Fruit fly (Drosophila melanogaster) whole organism, embryonic: ENCODE results near the gene CG1764.

ENCODE experiments used
- Asciz ChIP-seq: fragments of 200-800 bp; sonication (Bioruptor generic); optimal IDR thresholded peaks from 2 replicates; lab custom pipeline; 2017; ENCODE audit warnings: missing biosample characterization, mild to moderate bottlenecking, missing genetic modification characterization, missing genetic modification reagents
- Atf-2 ChIP-seq: fragments of 200-800 bp; sonication (Bioruptor generic); optimal IDR thresholded peaks from 2 replicates; lab custom pipeline; 2016; ENCODE audit warnings: missing biosample characterization, missing genetic modification characterization
- Blimp-1 ChIP-seq: fragments of 200-800 bp; sonication (Bioruptor generic); optimal IDR thresholded peaks from 3 replicates; lab custom pipeline; 2018; ENCODE audit warnings: missing biosample characterization, missing genetic modification characterization, mild to moderate bottlenecking, moderate library complexity, missing genetic modification reagents
- CG1024 ChIP-seq: fragments of 200-800 bp; sonication (Bioruptor generic); IDR thresholded peaks from 2 replicates; pipeline ENCODE4 v1.3.6; 2022; ENCODE audit warnings: missing biosample characterization, missing genetic modification characterization
- CG10267 ChIP-seq: fragments of 200-800 bp; sonication (Bioruptor generic); optimal IDR thresholded peaks from 2 replicates; lab custom pipeline; 2018; ENCODE audit warnings: missing biosample characterization, mild to moderate bottlenecking, missing genetic modification characterization, moderate library complexity
- CG12219 ChIP-seq: fragments of 200-800 bp; sonication (Bioruptor generic); optimal IDR thresholded peaks from 3 replicates; lab custom pipeline; 2018; ENCODE audit warnings: missing biosample characterization, mild to moderate bottlenecking, missing genetic modification characterization
- CG15514 ChIP-seq: fragments of 200-800 bp; sonication (Bioruptor generic); optimal IDR thresholded peaks from 3 replicates; lab custom pipeline; 2017; ENCODE audit warnings: missing biosample characterization, missing genetic modification characterization, mild to moderate bottlenecking, moderate library complexity, missing genetic modification reagents
- CG17829 ChIP-seq: fragments of 200-800 bp; optimal IDR thresholded peaks from 2 replicates; lab custom pipeline; 2019; ENCODE audit warnings: missing biosample characterization, mild to moderate bottlenecking, missing genetic modification characterization, moderate library complexity
- CG3407 ChIP-seq: fragments of 200-800 bp; sonication (Bioruptor generic); optimal IDR thresholded peaks from 2 replicates; lab custom pipeline; 2018; ENCODE audit warnings: missing biosample characterization, mild to moderate bottlenecking, missing genetic modification characterization
- CG5953 ChIP-seq: fragments of 200-800 bp; sonication (Bioruptor generic); IDR thresholded peaks from 2 replicates; pipeline ENCODE4 v1.3.6; 2022; ENCODE audit warnings: missing biosample characterization, missing genetic modification characterization
- CG6813 ChIP-seq: fragments of 200-800 bp; sonication (Bioruptor generic); optimal IDR thresholded peaks from 2 replicates; lab custom pipeline; 2017; ENCODE audit warnings: missing biosample characterization, missing genetic modification characterization, mild to moderate bottlenecking, moderate library complexity, missing genetic modification reagents
- CG7271 ChIP-seq: fragments of 200-800 bp; sonication (Bioruptor generic); optimal IDR thresholded peaks from 2 replicates; lab custom pipeline; 2018; ENCODE audit warnings: missing biosample characterization, mild to moderate bottlenecking, missing genetic modification characterization, moderate library complexity
- CG7357 ChIP-seq: fragments of 200-800 bp; sonication (Bioruptor generic); IDR thresholded peaks from 3 replicates; pipeline ENCODE4 v1.3.6; 2022; ENCODE audit warnings: missing biosample characterization, missing genetic modification characterization
- CG7786 ChIP-seq: fragments of 200-800 bp; sonication (Bioruptor generic); optimal IDR thresholded peaks from 2 replicates; lab custom pipeline; 2016; ENCODE audit warnings: missing biosample characterization, missing genetic modification characterization
- CG7839 ChIP-seq: fragments of 200-800 bp; sonication (Bioruptor generic); optimal IDR thresholded peaks from 3 replicates; lab custom pipeline; 2018; ENCODE audit warnings: missing biosample characterization, mild to moderate bottlenecking, missing genetic modification characterization, moderate library complexity
- CG7928 ChIP-seq: fragments of 200-800 bp; sonication (Bioruptor generic); optimal IDR thresholded peaks from 2 replicates; lab custom pipeline; 2017; ENCODE audit warnings: missing biosample characterization, mild to moderate bottlenecking, missing genetic modification characterization
- CG8290 ChIP-seq, 3 experiments: fragments of 200-800 bp; sonication (Bioruptor generic); optimal IDR thresholded peaks; 2 replicates each; lab custom pipeline; 2016 to 2019; ENCODE audit warnings: missing biosample characterization in 3 of 3, missing genetic modification characterization in 3 of 3, mild to moderate bottlenecking in 2 of 3, moderate library complexity in 1 of 3
- CG8478 ChIP-seq: fragments of >200 bp; optimal IDR thresholded peaks from 2 replicates; lab custom pipeline; 2018
- Camta ChIP-seq: fragments of 200-800 bp; sonication (Bioruptor generic); optimal IDR thresholded peaks from 2 replicates; lab custom pipeline; 2016; ENCODE audit warnings: missing biosample characterization, missing genetic modification characterization
- Dip2 ChIP-seq: fragments of 200-800 bp; sonication (Bioruptor generic); IDR thresholded peaks from 2 replicates; pipeline ENCODE4 v1.3.6; 2022; ENCODE audit warnings: missing biosample characterization, missing genetic modification characterization
- Elba2 ChIP-seq: fragments of 200-800 bp; sonication (Bioruptor generic); optimal IDR thresholded peaks from 3 replicates; lab custom pipeline; 2016; ENCODE audit warnings: missing biosample characterization, missing genetic modification characterization
- Hsf ChIP-seq: fragments of 200-800 bp; sonication (Bioruptor generic); optimal IDR thresholded peaks from 3 replicates; lab custom pipeline; 2016; ENCODE audit warnings: missing biosample characterization, missing genetic modification characterization
- Med ChIP-seq: fragments of 200-800 bp; sonication (Bioruptor generic); peaks from one replicate; lab custom pipeline; 2016; ENCODE audit warnings: missing biosample characterization, missing genetic modification characterization, mild to moderate bottlenecking, inconsistent platforms, moderate library complexity
- NFAT ChIP-seq: fragments of 200-800 bp; sonication (Bioruptor generic); IDR thresholded peaks from 2 replicates; pipeline ENCODE4 v1.3.6; 2022; ENCODE audit warnings: missing biosample characterization, missing genetic modification characterization
- Nf-YB ChIP-seq: fragments of 200-800 bp; sonication (Bioruptor generic); optimal IDR thresholded peaks from 3 replicates; lab custom pipeline; 2019; ENCODE audit warnings: missing biosample characterization, mild to moderate bottlenecking, missing genetic modification characterization, moderate library complexity
- Ravus ChIP-seq: fragments of 200-800 bp; sonication (Bioruptor generic); IDR thresholded peaks from 2 replicates; pipeline ENCODE4 v1.3.6; 2022; ENCODE audit warnings: missing biosample characterization, missing genetic modification characterization
- Rx ChIP-seq: fragments of 200-800 bp; sonication (Bioruptor generic); IDR thresholded peaks from 2 replicates; pipeline ENCODE4 v1.3.6; 2022; ENCODE audit warnings: missing biosample characterization, missing genetic modification characterization
- Trl ChIP-seq, 3 experiments: fragments of >200 bp in 2 of 3; fragments of 200-800 bp in 1 of 3; sonication (Bioruptor generic) in 1 of 3; optimal IDR thresholded peaks; 2 replicates in 1 of 3; 3 replicates in 2 of 3; lab custom pipeline; 2016 to 2017; ENCODE audit warnings: missing biosample characterization in 1 of 3, missing genetic modification characterization in 1 of 3
- abd-A ChIP-seq: fragments of 200-800 bp; sonication (Bioruptor generic); optimal IDR thresholded peaks from 3 replicates; lab custom pipeline; 2019; ENCODE audit warnings: missing biosample characterization, mild to moderate bottlenecking, missing genetic modification characterization, moderate library complexity
- ara ChIP-seq: fragments of 200-800 bp; sonication (Bioruptor generic); IDR thresholded peaks from 2 replicates; pipeline ENCODE4 v1.3.6; 2022; ENCODE audit warnings: missing biosample characterization, missing genetic modification characterization
- bsh ChIP-seq, 2 experiments: fragments of 200-800 bp; sonication (Bioruptor generic); optimal IDR thresholded peaks; 2 replicates each; lab custom pipeline; 2017 to 2018; ENCODE audit warnings: mild to moderate bottlenecking in 2 of 2, missing biosample characterization in 2 of 2, missing genetic modification characterization in 2 of 2, moderate library complexity in 1 of 2
- btn ChIP-seq: fragments of 200-800 bp; sonication (Bioruptor generic); optimal IDR thresholded peaks from 2 replicates; lab custom pipeline; 2016; ENCODE audit warnings: missing biosample characterization, missing genetic modification characterization
- chinmo ChIP-seq: fragments of 200-800 bp; sonication (Bioruptor generic); IDR thresholded peaks from 4 replicates; pipeline ENCODE4 v1.3.6; 2022; ENCODE audit warnings: missing biosample characterization, missing genetic modification characterization; ENCODE audit not compliant: partially characterized antibody
- corto ChIP-seq: fragments of 200-800 bp; sonication (Bioruptor generic); optimal IDR thresholded peaks from 2 replicates; lab custom pipeline; 2016; ENCODE audit warnings: missing biosample characterization, mild to moderate bottlenecking, missing genetic modification characterization, moderate library complexity
- danr ChIP-seq: fragments of 200-800 bp; sonication (Bioruptor generic); IDR thresholded peaks from 2 replicates; pipeline ENCODE4 v1.3.6; 2022; ENCODE audit warnings: missing biosample characterization, missing genetic modification characterization
- fd64A ChIP-seq: fragments of 200-800 bp; sonication (Bioruptor generic); optimal IDR thresholded peaks from 3 replicates; lab custom pipeline; 2018; ENCODE audit warnings: missing biosample characterization, mild to moderate bottlenecking, missing genetic modification characterization
- gfzf ChIP-seq: fragments of 200-800 bp; sonication (Bioruptor generic); optimal IDR thresholded peaks from 2 replicates; lab custom pipeline; 2016; ENCODE audit warnings: missing biosample characterization, mild to moderate bottlenecking, missing genetic modification characterization, moderate library complexity
- h ChIP-seq: fragments of >200 bp; optimal IDR thresholded peaks from 2 replicates; lab custom pipeline; 2017
- ham ChIP-seq: fragments of 200-800 bp; sonication (Bioruptor generic); IDR thresholded peaks from 2 replicates; pipeline ENCODE4 v1.3.6; 2022; ENCODE audit warnings: missing biosample characterization, missing genetic modification characterization
- hbn ChIP-seq: fragments of 200-800 bp; sonication (Bioruptor generic); IDR thresholded peaks from 2 replicates; pipeline ENCODE4 v1.3.6; 2022; ENCODE audit warnings: missing biosample characterization, missing genetic modification characterization; ENCODE audit not compliant: partially characterized antibody
- ind ChIP-seq: fragments of 200-800 bp; sonication (Bioruptor generic); optimal IDR thresholded peaks from 3 replicates; lab custom pipeline; 2016; ENCODE audit warnings: missing biosample characterization, missing genetic modification characterization
- insv ChIP-seq, 2 experiments: fragments of 200-800 bp; sonication (Bioruptor generic); optimal IDR thresholded peaks; 3 replicates each; lab custom pipeline; 2016 to 2018; ENCODE audit warnings: missing biosample characterization in 2 of 2, missing genetic modification characterization in 2 of 2
- sens ChIP-seq: fragments of 200-800 bp; sonication (Bioruptor generic); peaks from one replicate; lab custom pipeline; 2016; ENCODE audit warnings: missing biosample characterization, missing genetic modification characterization
- sens-2 ChIP-seq: fragments of 200-800 bp; sonication (Bioruptor generic); IDR thresholded peaks from 2 replicates; pipeline ENCODE4 v1.3.6; 2022; ENCODE audit warnings: missing biosample characterization, missing genetic modification characterization
- sob ChIP-seq: fragments of 200-800 bp; sonication (Bioruptor generic); IDR thresholded peaks from 2 replicates; pipeline ENCODE4 v1.3.6; 2022; ENCODE audit warnings: missing biosample characterization, missing genetic modification characterization
- sug ChIP-seq: fragments of 200-800 bp; optimal IDR thresholded peaks from 2 replicates; lab custom pipeline; 2019; ENCODE audit warnings: missing biosample characterization, mild to moderate bottlenecking, missing genetic modification characterization, moderate library complexity
- toy ChIP-seq: fragments of 200-800 bp; sonication (Bioruptor generic); IDR thresholded peaks from 2 replicates; pipeline ENCODE4 v1.3.6; 2022; ENCODE audit warnings: missing biosample characterization, missing genetic modification characterization
- trem ChIP-seq: fragments of 200-800 bp; optimal IDR thresholded peaks from 3 replicates; lab custom pipeline; 2019; ENCODE audit warnings: missing biosample characterization, mild to moderate bottlenecking, missing genetic modification characterization, moderate library complexity
- ttk ChIP-seq: fragments of 200-800 bp; sonication (Bioruptor generic); IDR thresholded peaks from 2 replicates; pipeline ENCODE4 v2.1.2; 2022; ENCODE audit warnings: missing biosample characterization, missing genetic modification characterization

Gene CG1764

DNA sequence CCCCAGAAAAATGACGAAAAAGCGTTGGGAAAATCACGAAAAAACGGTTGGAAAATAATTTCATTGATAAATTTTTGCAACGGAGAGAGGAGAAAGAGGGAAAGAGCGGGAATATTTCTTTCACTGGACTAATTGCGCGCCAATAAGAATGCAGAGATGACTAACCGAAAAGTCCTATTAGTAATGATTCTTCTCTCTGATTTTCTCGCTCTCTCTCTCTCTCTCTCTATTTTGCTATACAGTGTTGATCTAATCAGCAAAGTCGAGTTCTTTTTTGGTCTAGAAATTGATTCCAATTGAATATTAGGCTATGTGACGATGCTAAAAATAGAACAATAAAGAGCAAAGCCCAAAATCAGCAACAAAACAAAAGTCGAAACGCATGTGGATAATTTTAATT, 25.1 kb downstream of the CG1764 start:
- TF ChIP-seq Rx (GFP tag; lab: Robert Waterston, UW) (no peak), CG6813 (GFP tag; lab: Kevin White, UChicago) (peak; percentile 28), fd64A (GFP tag; lab: Kevin White, UChicago) (no peak), Asciz (GFP tag; lab: Kevin White, UChicago) (peak; percentile 3), Trl (optimal IDR thresholded peaks at IDR 0.05; lab: Kevin White, UChicago) (peak; percentile 41 to 71), Trl (GFP tag; optimal IDR thresholded peaks at IDR 0.05; lab: Kevin White, UChicago) (no peak), sens (GFP tag; lab: Kevin White, UChicago) (peak; percentile 55), insv (GFP tag; optimal IDR thresholded peaks at IDR 0.05; lab: Kevin White, UChicago) (peak; percentile 58 to 95), Elba2 (GFP tag; lab: Kevin White, UChicago) (peak; percentile 92)

DNA sequence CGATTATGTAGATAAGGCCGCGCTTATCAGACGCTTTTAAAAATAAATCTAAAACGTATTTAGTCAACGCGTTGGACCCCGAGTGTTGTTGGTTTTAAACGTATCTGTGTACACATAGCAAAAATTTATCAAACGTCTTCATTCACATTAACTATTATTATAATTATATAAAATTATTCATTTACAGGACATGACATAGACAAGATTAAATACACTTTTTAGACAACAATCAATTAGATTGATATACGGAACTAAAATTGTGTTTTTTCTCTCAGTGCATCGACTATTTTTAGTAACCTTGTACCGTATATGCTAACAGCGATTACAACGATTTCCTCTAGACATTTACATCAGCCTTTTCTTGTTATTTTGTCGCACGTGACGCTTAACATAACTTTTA, 25.5 kb downstream of the CG1764 start:
- TF ChIP-seq CG7271 (tag; lab: Kevin White, UChicago) = peak; percentile 15
- peak; percentile 55; the same call in 1 of the 2 replicates for TF ChIP-seq danr (GFP tag; lab: Robert Waterston, UW)
- TF ChIP-seq CG5953 (GFP tag; lab: Robert Waterston, UW) = no peak
- TF ChIP-seq CG8290 (GFP tag; optimal IDR thresholded peaks at IDR 0.05; lab: Kevin White, UChicago) = no peak
- peak in 1 of 2 experiments; percentile 52 for TF ChIP-seq CG8290 (tag; optimal IDR thresholded peaks at IDR 0.05; lab: Kevin White, UChicago)
- peak; percentile 78 for TF ChIP-seq Med (GFP tag; lab: Kevin White, UChicago)
- TF ChIP-seq Camta (GFP tag; lab: Kevin White, UChicago) = no peak
- TF ChIP-seq CG10267 = peak; percentile 66
- no peak for TF ChIP-seq corto
- TF ChIP-seq Atf-2 = no peak
- TF ChIP-seq Dip2 (GFP tag; lab: Robert Waterston, UW) = no peak
- peak; percentile 66; the same call in 1 of the 2 replicates for TF ChIP-seq toy (GFP tag; lab: Robert Waterston, UW)
- TF ChIP-seq CG7357 (GFP tag; lab: Robert Waterston, UW) = peak; percentile 58
- TF ChIP-seq ara = peak; percentile 67
- no peak for TF ChIP-seq chinmo
- peak; percentile 48; the same call in 1 of the 2 replicates for TF ChIP-seq CG1024 (GFP tag; lab: Robert Waterston, UW)
- peak in 1 of 2 experiments; percentile 67 for TF ChIP-seq bsh (GFP tag; optimal IDR thresholded peaks at IDR 0.05; lab: Kevin White, UChicago)
- TF ChIP-seq trem (tag; lab: Kevin White, UChicago) = peak; percentile 30
- TF ChIP-seq ind = peak; percentile 71
- peak; percentile 22 for TF ChIP-seq Hsf (GFP tag; lab: Kevin White, UChicago)
- TF ChIP-seq CG15514 (GFP tag; lab: Kevin White, UChicago) = peak; percentile 79
- peak; percentile 87 for TF ChIP-seq CG7839
- TF ChIP-seq hbn (GFP tag; lab: Robert Waterston, UW) = no peak
- TF ChIP-seq sug (tag; lab: Kevin White, UChicago) = peak; percentile 73
- TF ChIP-seq gfzf (GFP tag; lab: Kevin White, UChicago) = no peak
- no peak for TF ChIP-seq CG7928 (GFP tag; lab: Kevin White, UChicago)
- TF ChIP-seq CG17829 (tag; lab: Kevin White, UChicago) = peak; percentile 77
- no peak for TF ChIP-seq h (lab: Kevin White, UChicago)
- TF ChIP-seq Ravus = peak; percentile 52; the same call in 1 of the 2 replicates
- no peak for TF ChIP-seq sens-2 (GFP tag; lab: Robert Waterston, UW)
- TF ChIP-seq Nf-YB = peak; percentile 57
- TF ChIP-seq CG7786 (GFP tag; lab: Kevin White, UChicago) = peak; percentile 9
- TF ChIP-seq CG3407 (GFP tag; lab: Kevin White, UChicago) = no peak
- TF ChIP-seq ttk (GFP tag; lab: Robert Waterston, UW) = peak; percentile 51
- TF ChIP-seq ham (GFP tag; lab: Robert Waterston, UW) = peak; percentile 47; the same call in 1 of the 2 replicates
- TF ChIP-seq abd-A (tag; lab: Kevin White, UChicago) = peak; percentile 30
- no peak for TF ChIP-seq CG8478
- peak; percentile 64 for TF ChIP-seq Blimp-1 (GFP tag; lab: Kevin White, UChicago)
- TF ChIP-seq CG12219 (GFP tag; lab: Kevin White, UChicago) = peak; percentile 63
- TF ChIP-seq NFAT (GFP tag; lab: Robert Waterston, UW) = peak; percentile 60; the same call in 1 of the 2 replicates
- peak; percentile 89 for TF ChIP-seq sob (GFP tag; lab: Robert Waterston, UW)
- TF ChIP-seq btn = no peak
